Fruit fly (Drosophila melanogaster): ENCODE measurements around the gene CG43814.

Gene CG43814

dm6 chr2L:18780911-18781545, 24.1 kb downstream of the CG43814 start:
- TF ChIP-seq Dll (optimal IDR thresholded peaks at IDR 0.05) (no peak), EcR (GFP tag; optimal IDR thresholded peaks at IDR 0.05) (no peak), usp (GFP tag; optimal IDR thresholded peaks at IDR 0.05) (no peak)

DNA sequence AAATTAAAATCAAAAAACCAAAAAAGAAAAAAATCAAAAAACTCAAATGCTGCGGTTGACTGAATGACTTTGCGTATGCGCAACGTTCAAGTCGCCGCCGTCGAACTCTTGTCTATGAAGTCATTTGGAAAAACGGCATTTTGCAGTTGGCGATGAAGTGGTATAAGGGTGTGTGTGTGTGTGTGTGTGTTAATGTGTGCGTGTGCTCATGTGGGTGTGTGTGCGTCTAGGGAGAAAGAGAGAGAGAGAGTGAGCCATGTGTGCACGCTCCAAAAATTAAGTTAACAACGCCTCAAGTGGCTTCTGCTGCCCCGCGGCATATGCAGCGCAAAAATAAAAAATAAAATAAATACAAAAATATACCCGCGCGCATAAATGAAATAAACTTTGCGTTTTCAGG, 27.7 kb downstream of the CG43814 start:
- TF ChIP-seq psq (optimal IDR thresholded peaks at IDR 0.05) (no peak), EcR (GFP tag; optimal IDR thresholded peaks at IDR 0.05) (no peak), CG8478 (optimal IDR thresholded peaks at IDR 0.05) (no peak), usp (GFP tag; optimal IDR thresholded peaks at IDR 0.05) (no peak), pan (optimal IDR thresholded peaks at IDR 0.05) (no peak), Dll (optimal IDR thresholded peaks at IDR 0.05) (no peak)

- TF ChIP-seq psq (optimal IDR thresholded peaks at IDR 0.05) = no peak
- TF ChIP-seq Dll (optimal IDR thresholded peaks at IDR 0.05) = no peak
- no peak for TF ChIP-seq pan (optimal IDR thresholded peaks at IDR 0.05)
- TF ChIP-seq CG8478 (optimal IDR thresholded peaks at IDR 0.05) = no peak
- no peak for TF ChIP-seq EcR (GFP tag; optimal IDR thresholded peaks at IDR 0.05)
- no peak for TF ChIP-seq usp (GFP tag; optimal IDR thresholded peaks at IDR 0.05)
These were observed 28.6 kb downstream of the CG43814 start for dm6 chr2L:18776559-18776958.

DNA sequence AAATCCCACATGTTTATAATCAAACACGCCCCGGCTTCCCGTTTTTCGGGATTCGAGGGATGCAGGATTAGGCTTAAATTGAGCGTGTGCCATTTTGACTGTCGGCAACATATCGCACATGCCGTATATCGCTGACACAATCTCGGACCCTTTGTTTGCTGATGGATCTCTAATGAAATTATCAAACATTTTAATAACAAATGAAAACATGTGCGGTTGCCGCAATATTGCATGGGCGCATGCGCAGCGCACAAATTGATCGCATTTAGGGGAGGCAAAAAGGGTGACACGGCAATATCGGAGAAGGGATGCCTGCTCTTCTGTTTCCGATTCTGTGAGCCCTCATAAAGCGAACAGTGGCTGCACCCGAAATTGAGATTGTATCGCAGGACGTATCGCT, 29.9 kb downstream of the CG43814 start:
- TF ChIP-seq usp (GFP tag; optimal IDR thresholded peaks at IDR 0.05) = no peak

- TF ChIP-seq psq (optimal IDR thresholded peaks at IDR 0.05) (no peak), CG8478 (optimal IDR thresholded peaks at IDR 0.05) (no peak), Dll (optimal IDR thresholded peaks at IDR 0.05) (no peak), EcR (GFP tag; optimal IDR thresholded peaks at IDR 0.05) (no peak), pan (optimal IDR thresholded peaks at IDR 0.05) (no peak), usp (GFP tag; optimal IDR thresholded peaks at IDR 0.05) (no peak)
These were observed 37.3 kb downstream of the CG43814 start for dm6 chr2L:18767815-18768214.

- TF ChIP-seq CG8478 (optimal IDR thresholded peaks at IDR 0.05) = no peak
- no peak for TF ChIP-seq EcR (GFP tag; optimal IDR thresholded peaks at IDR 0.05)
- TF ChIP-seq psq (optimal IDR thresholded peaks at IDR 0.05) = no peak
- TF ChIP-seq usp (GFP tag; optimal IDR thresholded peaks at IDR 0.05) = no peak
- TF ChIP-seq pan (optimal IDR thresholded peaks at IDR 0.05) = no peak
- no peak for TF ChIP-seq Dll (optimal IDR thresholded peaks at IDR 0.05)
These were observed 38.0 kb downstream of the CG43814 start for dm6 chr2L:18767137-18767536.

DNA sequence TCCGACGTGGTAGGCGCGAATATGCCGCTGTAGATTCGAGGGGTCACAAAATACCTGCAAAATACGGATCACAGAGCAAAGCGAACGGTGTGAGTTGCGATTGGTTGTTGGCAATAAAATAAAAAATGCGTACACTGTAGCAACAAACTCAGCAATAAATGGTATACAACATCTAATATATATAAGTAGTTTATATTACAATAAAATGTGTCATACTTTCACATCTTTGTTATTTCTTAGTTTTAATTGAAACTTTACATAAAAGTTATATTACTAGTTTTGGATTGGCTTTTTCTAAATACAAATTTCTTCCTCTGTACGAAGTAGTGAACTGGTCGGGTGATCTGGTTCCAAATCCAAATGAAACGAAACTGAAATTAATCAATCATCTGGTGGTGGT, 39.4 kb downstream of the CG43814 start:
- TF ChIP-seq usp (GFP tag; optimal IDR thresholded peaks at IDR 0.05) = no peak
- no peak for TF ChIP-seq CG8478 (optimal IDR thresholded peaks at IDR 0.05)
- TF ChIP-seq Dll (optimal IDR thresholded peaks at IDR 0.05) = no peak
- no peak for TF ChIP-seq pan (optimal IDR thresholded peaks at IDR 0.05)
- no peak for TF ChIP-seq EcR (GFP tag; optimal IDR thresholded peaks at IDR 0.05)
